Worm (Caenorhabditis elegans) whole organism, L4 larva: ENCODE measurements around the gene sdz-37.
"Not testable (repeated sequence)": the region's sequence is repeated elsewhere in the genome, so short reads cannot be mapped to it uniquely, and the experiment has no call there.

Experiments used
- aly-2 ChIP-seq: sonication (generic microtip); optimal IDR thresholded peaks from 2 replicates; lab custom pipeline; 2018; ENCODE audit warnings: missing biosample characterization, missing genetic modification characterization
- ama-1 ChIP-seq: fragments of 150-350 bp; optimal IDR thresholded peaks from 2 replicates; lab custom pipeline; 2014; ENCODE audit warnings: inconsistent platforms, mixed read lengths
- daf-12 ChIP-seq: fragments of 150-350 bp; optimal IDR thresholded peaks from 2 replicates; lab custom pipeline; 2014; ENCODE audit warnings: missing biosample characterization, missing genetic modification reagents, missing genetic modification characterization
- egl-27 ChIP-seq: sonication (generic microtip); optimal IDR thresholded peaks from 3 replicates; lab custom pipeline; 2017; ENCODE audit warnings: missing biosample characterization, missing genetic modification reagents, missing genetic modification characterization
- nhr-76 ChIP-seq: fragments of 150-350 bp; optimal IDR thresholded peaks from 2 replicates; lab custom pipeline; 2014; ENCODE audit warnings: missing biosample characterization, missing genetic modification characterization
- nhr-77 ChIP-seq: fragments of 150-350 bp; optimal IDR thresholded peaks from 2 replicates; lab custom pipeline; 2014; ENCODE audit warnings: missing biosample characterization, missing genetic modification characterization
- spr-3 ChIP-seq: fragments of 200-800 bp; sonication (Bioruptor generic); optimal IDR thresholded peaks from 2 replicates; lab custom pipeline; 2018; ENCODE audit warnings: mild to moderate bottlenecking, missing genetic modification characterization, missing compliant biosample characterization
- unc-62 ChIP-seq, 3 experiments: fragments of 150-350 bp in 1 of 3; sonication (generic microtip); optimal IDR thresholded peaks in 2 of 3; peaks in 1 of 3; 1 replicate in 1 of 3; 2 replicates in 2 of 3; lab custom pipeline; 2014 to 2017; ENCODE audit warnings: missing biosample characterization in 3 of 3, missing genetic modification characterization in 3 of 3, missing genetic modification reagents in 3 of 3, missing genotype in 1 of 3
- ztf-11 ChIP-seq: fragments of 150-350 bp; optimal IDR thresholded peaks from 2 replicates; lab custom pipeline; 2014; ENCODE audit warnings: missing biosample characterization, missing genetic modification characterization
- ztf-7 ChIP-seq: fragments of 150-350 bp; optimal IDR thresholded peaks from 2 replicates; lab custom pipeline; 2014; ENCODE audit warnings: missing biosample characterization, missing genetic modification characterization

- TF ChIP-seq ztf-11 (tag; lab: Kevin White, UChicago); ama-1 (lab: Kevin White, UChicago); unc-62 (GFP tag; optimal IDR thresholded peaks at IDR 0.05 in 1 of 2; lab: Kevin White, UChicago); unc-62 (tag; optimal IDR thresholded peaks at IDR 0.05; lab: Kevin White, UChicago); spr-3 (GFP tag; lab: Kevin White, UChicago); egl-27; daf-12 (tag; lab: Kevin White, UChicago); aly-2; nhr-77; ztf-7 (tag; lab: Kevin White, UChicago); nhr-76 (tag; lab: Kevin White, UChicago): not testable (repeated sequence)
These were observed 28.4 kb downstream of the sdz-37 start, which contains the start of gene ZK666.8 for ce11 chrII:10493034-10493433.
